Fruit fly (Drosophila melanogaster): ENCODE data around the gene IFT52.

DNA sequence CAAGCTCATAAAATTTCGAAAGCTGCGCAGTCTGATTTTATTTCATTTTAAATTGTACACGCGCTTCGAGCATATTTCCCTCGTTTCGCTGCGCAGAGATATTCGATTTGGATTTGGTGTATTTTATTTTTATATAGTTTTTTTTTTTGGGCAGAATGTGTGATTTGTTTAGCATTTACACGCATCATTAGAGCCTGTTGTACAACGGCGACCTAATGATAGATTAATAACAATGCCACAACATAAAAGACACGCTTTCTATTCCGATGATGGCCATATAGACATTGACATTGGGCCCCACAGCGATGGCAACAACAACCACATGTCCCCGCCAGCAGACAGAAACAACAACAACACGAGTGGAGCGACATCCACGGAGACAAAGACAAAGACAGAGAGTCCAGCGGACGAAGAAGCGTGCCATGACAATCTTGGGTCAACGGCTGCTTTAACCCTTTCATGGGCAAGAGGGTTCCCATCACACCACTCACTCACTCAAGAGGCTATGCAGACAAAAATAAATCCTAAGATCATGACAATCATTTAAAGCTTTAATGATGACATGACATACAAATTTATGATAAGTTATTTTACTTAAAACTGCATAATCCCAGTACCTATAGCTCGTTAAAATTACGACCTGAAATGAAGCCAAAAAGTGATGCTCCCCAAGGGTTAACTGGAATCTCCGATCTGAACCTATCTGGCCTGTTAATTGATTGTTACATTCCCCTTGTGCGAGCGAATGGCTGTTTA, 4.1 kb downstream of the IFT52 start:
- TF ChIP-seq Abd-B (GFP tag; optimal IDR thresholded peaks at IDR 0.05), result no peak
- TF ChIP-seq br (GFP tag; optimal IDR thresholded peaks at IDR 0.05), result no peak
- TF ChIP-seq Dfd (GFP tag; optimal IDR thresholded peaks at IDR 0.05), result no peak
